Worm (Caenorhabditis elegans) whole organism, L2 larva: ENCODE data around the gene Y41D4B.11.

Experiments
- ZK546.5 ChIP-seq: sonication (generic microtip); optimal IDR thresholded peaks from 2 replicates; lab custom pipeline; 2017; ENCODE audit warnings: missing biosample characterization, missing genetic modification characterization
- ama-1 ChIP-seq: fragments of 150-350 bp; optimal IDR thresholded peaks from 2 replicates; lab custom pipeline; 2018; ENCODE audit warnings: inconsistent platforms

DNA sequence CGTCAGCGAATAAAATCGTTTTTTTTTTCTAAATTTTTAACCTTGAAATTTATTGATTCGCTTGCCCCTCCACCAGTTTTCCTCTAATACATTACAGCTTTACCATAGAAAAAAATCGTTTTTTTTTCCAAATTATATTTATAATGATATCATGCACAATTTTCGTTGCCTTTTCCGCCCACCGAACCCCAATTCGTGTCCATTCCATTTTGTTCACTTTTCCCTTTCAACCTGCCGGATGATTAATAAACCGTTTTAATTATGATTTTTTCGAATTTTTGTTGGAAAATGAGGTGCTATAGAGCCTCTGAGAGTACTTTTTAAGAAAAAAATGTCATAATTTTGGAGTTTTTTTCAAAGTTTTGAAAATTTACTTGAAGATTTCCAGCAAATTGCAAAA lies 4.2 kb upstream of the Y41D4B.11 start, which contains the start of gene set-23:
- TF ChIP-seq ama-1 (lab: Kevin White, UChicago), result no peak
- TF ChIP-seq ZK546.5 (tag; lab: Kevin White, UChicago), result no peak
